Worm (Caenorhabditis elegans) whole organism, midembryonic: ENCODE results near the gene F10C1.3.

ENCODE experiments used
- T22C8.4 ChIP-seq: fragments of 200-800 bp; sonication (Bioruptor generic); IDR thresholded peaks from 2 replicates; pipeline ENCODE4 v1.3.6; 2022; ENCODE audit warnings: missing genetic modification characterization, missing compliant biosample characterization
- cog-1 ChIP-seq: sonication (generic microtip); optimal IDR thresholded peaks from 2 replicates; lab custom pipeline; 2016; ENCODE audit warnings: missing genetic modification characterization, missing compliant biosample characterization
- flt-1 ChIP-seq: fragments of 200-800 bp; sonication (Bioruptor generic); IDR thresholded peaks from 2 replicates; pipeline ENCODE4 v1.3.6; 2022; ENCODE audit warnings: missing genetic modification characterization, missing compliant biosample characterization
- klf-2 ChIP-seq: fragments of 200-800 bp; sonication (Bioruptor generic); conservative IDR thresholded peaks from 2 replicates; pipeline ENCODE4 v1.3.6; 2022; ENCODE audit warnings: missing genetic modification reagents, missing genetic modification characterization, missing compliant biosample characterization
- med-1 ChIP-seq: sonication (generic microtip); optimal IDR thresholded peaks from 2 replicates; lab custom pipeline; 2017; ENCODE audit warnings: missing genetic modification characterization, mild to moderate bottlenecking, missing compliant biosample characterization, antibody characterized with exemption, missing genetic modification reagents; ENCODE audit not compliant: insufficient read depth
- ref-1 ChIP-seq: fragments of 200-800 bp; sonication (Bioruptor generic); conservative IDR thresholded peaks from 2 replicates; pipeline ENCODE4 v1.3.6; 2022; ENCODE audit warnings: missing genetic modification reagents, missing genetic modification characterization, missing compliant biosample characterization
- tab-1 ChIP-seq: fragments of 200-800 bp; sonication (Bioruptor generic); IDR thresholded peaks from 2 replicates; pipeline ENCODE4 v1.3.6; 2022; ENCODE audit warnings: missing genetic modification characterization, missing compliant biosample characterization
- ztf-23 ChIP-seq: fragments of 200-800 bp; sonication (Bioruptor generic); IDR thresholded peaks from 2 replicates; pipeline ENCODE4 v1.3.6; 2022; ENCODE audit warnings: missing genetic modification reagents, missing genetic modification characterization, missing compliant biosample characterization
- ztf-29 ChIP-seq: fragments of 200-800 bp; sonication (Bioruptor generic); IDR thresholded peaks from 2 replicates; pipeline ENCODE4 v1.3.6; 2022; ENCODE audit warnings: missing genetic modification reagents, missing genetic modification characterization, missing compliant biosample characterization

The F10C1.3 gene

ce11 chrII:5738795-5739194, 18.8 kb downstream of the F10C1.3 start, which contains the start of gene hlh-14:
TSS of gene hlh-14 (minus strand) at chrII:5738895.
- no peak for TF ChIP-seq ref-1 (GFP tag; lab: Robert Waterston, UW)

DNA sequence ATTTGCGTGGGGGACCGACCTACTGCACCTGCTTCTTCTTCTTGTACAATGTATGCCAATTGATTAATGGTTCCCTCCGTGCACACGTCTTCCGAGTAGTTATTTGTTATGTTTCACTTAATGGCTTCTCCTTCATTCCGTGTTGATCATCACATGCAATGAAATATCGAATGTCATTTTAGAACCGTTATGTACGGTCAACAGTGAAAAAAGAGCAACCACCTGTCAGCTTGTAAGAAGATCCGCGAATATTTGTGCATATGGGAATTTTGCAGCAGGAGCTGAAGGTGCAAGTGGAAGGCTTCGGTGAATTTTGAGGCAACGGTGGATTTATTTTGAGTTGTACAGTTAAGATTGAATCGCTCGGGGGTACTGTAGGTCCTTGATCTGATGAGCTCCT, 21.0 kb downstream of the F10C1.3 start:
- TF ChIP-seq med-1: no peak
- no peak for TF ChIP-seq ztf-29
- no peak for TF ChIP-seq T22C8.4 (GFP tag; lab: Robert Waterston, UW)
- TF ChIP-seq cog-1: no peak
- no peak for TF ChIP-seq flt-1 (GFP tag; lab: Robert Waterston, UW)
- TF ChIP-seq ref-1 (GFP tag; lab: Robert Waterston, UW): no peak
- TF ChIP-seq ztf-23 (GFP tag; lab: Robert Waterston, UW): no peak
- no peak for TF ChIP-seq tab-1 (GFP tag; lab: Robert Waterston, UW)
- TF ChIP-seq klf-2 (GFP tag; lab: Robert Waterston, UW): no peak

ce11 chrII:5735744-5736143, 21.8 kb downstream of the F10C1.3 start:
- TF ChIP-seq ztf-23 (GFP tag; lab: Robert Waterston, UW) (no peak), ztf-29 (no peak), klf-2 (GFP tag; lab: Robert Waterston, UW) (no peak), tab-1 (GFP tag; lab: Robert Waterston, UW) (no peak), flt-1 (GFP tag; lab: Robert Waterston, UW) (no peak), med-1 (no peak)

DNA sequence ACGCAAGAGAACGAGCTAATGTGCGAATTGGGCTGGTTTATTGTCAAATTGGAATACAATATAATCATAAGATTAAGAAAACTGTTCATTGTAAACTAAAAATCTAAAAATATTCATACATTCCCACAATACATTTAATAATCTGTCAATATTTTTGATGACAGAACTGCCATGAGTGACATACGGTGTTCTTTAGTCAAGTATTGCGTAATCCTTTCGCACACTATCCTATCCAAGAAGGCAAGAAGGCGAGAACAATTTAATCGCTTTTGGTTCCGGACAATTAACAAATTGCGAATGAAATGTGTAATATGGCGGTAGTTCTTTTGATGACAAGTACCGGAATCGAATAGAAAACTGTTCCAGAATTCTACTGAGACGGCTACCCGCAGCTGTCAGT, 22.7 kb downstream of the F10C1.3 start:
- TF ChIP-seq ztf-23 (GFP tag; lab: Robert Waterston, UW) (no peak), T22C8.4 (GFP tag; lab: Robert Waterston, UW) (no peak), flt-1 (GFP tag; lab: Robert Waterston, UW) (no peak), klf-2 (GFP tag; lab: Robert Waterston, UW) (no peak), med-1 (no peak)

DNA sequence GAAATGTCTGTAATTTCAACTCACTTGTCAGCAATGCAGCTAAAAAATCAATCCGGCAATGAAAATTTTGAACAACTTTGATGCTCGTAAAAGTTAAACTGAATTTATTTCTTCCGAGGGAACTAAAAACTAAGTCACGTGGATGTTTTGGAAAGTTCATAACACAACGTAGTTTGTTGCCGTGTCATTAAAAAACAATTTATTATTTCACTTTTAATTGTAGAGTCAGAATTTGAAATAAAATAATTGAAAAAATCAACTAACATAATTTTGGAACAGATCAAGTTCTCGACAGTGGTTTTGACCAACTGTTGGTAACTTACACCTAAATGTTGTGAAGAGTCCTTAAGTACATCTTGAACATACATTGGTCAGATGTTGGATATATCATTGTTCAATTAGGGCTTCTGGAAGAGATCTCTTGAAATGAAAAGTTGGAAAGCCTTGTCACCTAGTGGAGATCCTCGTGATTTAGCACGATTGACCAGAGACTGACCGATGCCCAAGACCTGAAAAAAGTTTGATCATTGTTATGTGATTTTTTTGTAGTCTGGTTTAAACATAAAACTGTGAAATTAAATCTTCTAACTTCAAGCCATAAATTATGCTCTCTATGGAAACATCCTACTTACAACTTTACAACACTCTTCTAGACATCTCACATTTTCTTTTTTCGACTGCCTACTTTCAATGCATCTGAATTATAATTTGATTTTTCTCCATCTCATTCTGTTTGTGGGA, 27.0 kb downstream of the F10C1.3 start, which contains the start of the genes C18A3.7 and C18A3.11:
Gene C18A3.7, minus strand, starts transcription at position 101 of the 741 bp plus-strand sequence.
Gene C18A3.11, plus strand, starts transcription at position 691 of the 741 bp plus-strand sequence.
- TF ChIP-seq klf-2 (GFP tag; lab: Robert Waterston, UW) (no peak), cog-1 (no peak), med-1 (no peak), ztf-29 (no peak), tab-1 (GFP tag; lab: Robert Waterston, UW) (no peak), flt-1 (GFP tag; lab: Robert Waterston, UW) (no peak), T22C8.4 (GFP tag; lab: Robert Waterston, UW) (no peak), ref-1 (GFP tag; lab: Robert Waterston, UW) (no peak), ztf-23 (GFP tag; lab: Robert Waterston, UW) (no peak)

DNA sequence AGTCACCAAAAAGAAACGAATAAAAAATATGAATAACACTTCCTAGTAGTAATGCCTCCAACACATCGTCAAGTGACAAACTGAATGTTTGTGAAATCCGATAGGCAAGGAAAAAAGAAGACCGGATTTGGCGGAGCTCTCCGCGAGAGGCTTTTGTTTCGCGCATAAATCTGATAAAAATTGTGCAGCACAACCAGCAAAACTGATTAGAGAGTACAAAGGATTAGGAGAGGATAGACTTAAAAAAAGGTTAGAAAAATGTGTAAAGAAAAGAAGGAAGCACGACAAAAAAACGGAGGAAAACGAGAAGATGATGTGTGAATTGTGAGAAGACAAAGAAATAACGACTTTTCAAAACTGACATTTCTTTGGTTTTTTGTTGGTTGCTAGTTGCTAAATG, 29.8 kb downstream of the F10C1.3 start, which contains the start of gene rab-3:
Gene rab-3, minus strand, starts transcription at position 147 of the 400 bp plus-strand sequence.
- TF ChIP-seq cog-1: no peak
- no peak for TF ChIP-seq T22C8.4 (GFP tag; lab: Robert Waterston, UW)

DNA sequence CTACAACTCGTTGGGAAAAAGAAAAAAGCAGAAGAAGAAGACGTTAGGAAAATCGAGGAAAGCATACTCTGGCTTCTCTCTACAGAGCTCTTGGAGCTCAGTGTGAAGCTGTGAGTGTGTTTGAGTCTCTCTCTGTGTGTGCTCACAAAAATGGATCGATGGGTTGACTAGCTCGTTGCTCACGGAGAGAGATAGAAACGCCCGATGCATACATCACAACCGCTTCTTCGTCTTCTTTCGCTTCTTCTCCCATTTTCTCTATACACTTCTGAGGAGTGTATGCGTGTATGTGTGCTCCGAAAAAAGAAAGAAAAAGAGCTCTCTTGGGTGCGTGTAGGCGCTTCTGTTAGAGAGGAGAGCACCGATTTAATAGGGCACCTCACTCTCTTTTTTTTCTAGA, 32.5 kb downstream of the F10C1.3 start:
- TF ChIP-seq T22C8.4 (GFP tag; lab: Robert Waterston, UW): no peak
- no peak for TF ChIP-seq ztf-23 (GFP tag; lab: Robert Waterston, UW)
- no peak for TF ChIP-seq cog-1
- TF ChIP-seq flt-1 (GFP tag; lab: Robert Waterston, UW): no peak
- TF ChIP-seq ztf-29: no peak
- TF ChIP-seq ref-1 (GFP tag; lab: Robert Waterston, UW): no peak
- no peak for TF ChIP-seq med-1
- TF ChIP-seq tab-1 (GFP tag; lab: Robert Waterston, UW): no peak
- no peak for TF ChIP-seq klf-2 (GFP tag; lab: Robert Waterston, UW)

DNA sequence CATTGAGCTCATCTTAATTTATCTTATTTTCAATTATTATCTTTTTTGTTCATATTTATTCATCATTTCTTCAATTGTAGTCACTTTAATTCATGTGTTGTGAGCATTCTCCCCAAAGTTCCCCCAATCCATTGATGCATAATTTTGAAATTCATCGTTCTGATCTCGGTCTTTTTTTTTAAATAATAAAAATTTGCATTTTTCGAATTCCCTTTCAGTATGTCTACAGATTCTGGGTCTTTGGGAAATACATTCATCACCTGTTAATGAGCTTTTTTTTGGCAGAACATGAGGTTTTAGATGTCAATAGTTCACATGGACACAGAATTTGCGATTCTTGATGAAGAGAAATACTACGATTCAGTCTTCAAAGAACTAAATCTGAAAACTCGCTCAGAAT, 37.7 kb downstream of the F10C1.3 start, which contains the start of gene damt-1:
Gene damt-1, plus strand, starts transcription at position 301 of the 400 bp plus-strand sequence.
- TF ChIP-seq cog-1 (no peak), tab-1 (GFP tag; lab: Robert Waterston, UW) (no peak)

DNA sequence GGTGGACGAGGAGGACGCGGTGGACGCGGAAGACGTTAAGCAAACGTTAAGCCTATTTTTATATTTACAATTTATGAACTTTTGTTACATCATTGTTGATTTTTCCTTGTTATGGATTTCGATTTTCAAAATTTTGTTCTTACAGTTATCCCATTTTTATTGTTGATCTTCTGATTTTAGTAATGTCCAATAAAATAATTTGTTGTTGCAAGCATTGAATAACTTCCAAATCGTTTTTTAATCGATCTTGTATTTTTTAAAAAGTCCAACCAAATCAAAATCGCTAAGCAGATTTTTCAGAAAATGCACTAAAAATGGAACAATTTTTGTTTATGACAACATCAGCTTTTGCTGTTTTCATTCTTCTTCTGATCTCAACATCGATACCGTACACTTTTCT, 39.7 kb downstream of the F10C1.3 start, which contains the start of gene zipt-3:
Gene zipt-3, plus strand, starts transcription at position 301 of the 400 bp plus-strand sequence.
- TF ChIP-seq flt-1 (GFP tag; lab: Robert Waterston, UW) (no peak), T22C8.4 (GFP tag; lab: Robert Waterston, UW) (no peak), med-1 (no peak), cog-1 (no peak), klf-2 (GFP tag; lab: Robert Waterston, UW) (no peak), tab-1 (GFP tag; lab: Robert Waterston, UW) (no peak), ztf-29 (no peak), ztf-23 (GFP tag; lab: Robert Waterston, UW) (no peak), ref-1 (GFP tag; lab: Robert Waterston, UW) (no peak)

ce11 chrII:5715745-5716357, 41.7 kb downstream of the F10C1.3 start, which contains the start of the genes C18A3.10 and C18A3.3:
TSS of gene C18A3.10 (minus strand) at chrII:5715845.
TSS of gene C18A3.3 (plus strand) at chrII:5716307.
- TF ChIP-seq cog-1 (no peak), ztf-29 (no peak), ref-1 (GFP tag; lab: Robert Waterston, UW) (no peak), klf-2 (GFP tag; lab: Robert Waterston, UW) (no peak), T22C8.4 (GFP tag; lab: Robert Waterston, UW) (no peak), flt-1 (GFP tag; lab: Robert Waterston, UW) (no peak), ztf-23 (GFP tag; lab: Robert Waterston, UW) (no peak), med-1 (no peak), tab-1 (GFP tag; lab: Robert Waterston, UW) (no peak)
